Fruit fly (Drosophila melanogaster): ENCODE data around the gene SdhD.
A peak's percentile ranks its signal among the peaks of the same experiment; 100 is the strongest.

Gene SdhD

dm6 chr3R:23721525-23721924 lies 38.9 kb downstream of the SdhD start, which contains the start of gene CG10232:
TSS of gene CG10232 (minus strand) at chr3R:23721625.
- no peak for TF ChIP-seq CrebA (GFP tag; optimal IDR thresholded peaks at IDR 0.05; ENCODE audit: borderline replicate concordance)
- TF ChIP-seq Jra (GFP tag; optimal IDR thresholded peaks at IDR 0.05), result no peak
- TF ChIP-seq h (GFP tag; optimal IDR thresholded peaks at IDR 0.05), result no peak
- no peak for TF ChIP-seq Hr83 (GFP tag; optimal IDR thresholded peaks at IDR 0.05; ENCODE audit: poor library complexity, severe bottlenecking)
- no peak for TF ChIP-seq Dfd (GFP tag; optimal IDR thresholded peaks at IDR 0.05)
- no peak for TF ChIP-seq usp (GFP tag; optimal IDR thresholded peaks at IDR 0.05)
- TF ChIP-seq N (GFP tag; optimal IDR thresholded peaks at IDR 0.05), result no peak
- TF ChIP-seq HLH106 (tag; optimal IDR thresholded peaks at IDR 0.05), result no peak
- no peak for TF ChIP-seq CG9705 (GFP tag; optimal IDR thresholded peaks at IDR 0.05)
- no peak for TF ChIP-seq rgr (GFP tag; optimal IDR thresholded peaks at IDR 0.05)
- TF ChIP-seq sage (GFP tag; optimal IDR thresholded peaks at IDR 0.05), result no peak
- no peak for TF ChIP-seq Sp1 (GFP tag; optimal IDR thresholded peaks at IDR 0.05)
- TF ChIP-seq jim (GFP tag; optimal IDR thresholded peaks at IDR 0.05), result no peak
- TF ChIP-seq tai (GFP tag; optimal IDR thresholded peaks at IDR 0.05), result no peak
- TF ChIP-seq Hr78 (GFP tag; optimal IDR thresholded peaks at IDR 0.05), result no peak
- no peak for TF ChIP-seq woc (GFP tag; optimal IDR thresholded peaks at IDR 0.05)
- no peak for TF ChIP-seq Vsx2 (GFP tag; optimal IDR thresholded peaks at IDR 0.05; ENCODE audit: partially characterized antibody)
- TF ChIP-seq Hnf4 (GFP tag; optimal IDR thresholded peaks at IDR 0.05), result no peak

dm6 chr3R:23718297-23718941 lies 42.0 kb downstream of the SdhD start, which contains the start of gene nau:
TSS of gene nau (minus strand) at chr3R:23718357.
- TF ChIP-seq woc (GFP tag; optimal IDR thresholded peaks at IDR 0.05) (no peak), pan (optimal IDR thresholded peaks at IDR 0.05) (no peak), psq (GFP tag; optimal IDR thresholded peaks at IDR 0.05) (no peak), tai (GFP tag; optimal IDR thresholded peaks at IDR 0.05) (no peak), foxo (GFP tag; optimal IDR thresholded peaks at IDR 0.05) (no peak), Hnf4 (GFP tag; optimal IDR thresholded peaks at IDR 0.05) (no peak), lola (GFP tag; optimal IDR thresholded peaks at IDR 0.05) (no peak), jim (GFP tag; optimal IDR thresholded peaks at IDR 0.05) (no peak), sage (GFP tag; optimal IDR thresholded peaks at IDR 0.05) (no peak), Mio (GFP tag; optimal IDR thresholded peaks at IDR 0.05) (no peak)

dm6 chr3R:23714852-23715251 lies 45.5 kb downstream of the SdhD start:
- TF ChIP-seq Mio (GFP tag; optimal IDR thresholded peaks at IDR 0.05) (no peak), dsf (GFP tag; optimal IDR thresholded peaks at IDR 0.05; ENCODE audit: borderline replicate concordance) (no peak), ey (GFP tag; optimal IDR thresholded peaks at IDR 0.05) (no peak), br (GFP tag; optimal IDR thresholded peaks at IDR 0.05) (no peak), h (GFP tag; optimal IDR thresholded peaks at IDR 0.05) (no peak), CrebA (GFP tag; optimal IDR thresholded peaks at IDR 0.05; ENCODE audit: borderline replicate concordance) (peak; percentile 84), foxo (GFP tag; optimal IDR thresholded peaks at IDR 0.05) (no peak)

- peak; percentile 22 for TF ChIP-seq Rel (GFP tag; optimal IDR thresholded peaks at IDR 0.05)
- TF ChIP-seq Rel (tag; optimal IDR thresholded peaks at IDR 0.05), result peak; percentile 21
- no peak for TF ChIP-seq dl (GFP tag; optimal IDR thresholded peaks at IDR 0.05; ENCODE audit: insufficient read depth in 1 of 2, partially characterized antibody in 2 of 2)
- TF ChIP-seq Dif (GFP tag; optimal IDR thresholded peaks at IDR 0.05; ENCODE audit: partially characterized antibody), result no peak
- peak; percentile 61 for TF ChIP-seq CG32264 (GFP tag; optimal IDR thresholded peaks at IDR 0.05)
- peak; percentile 76 for TF ChIP-seq psq (GFP tag; optimal IDR thresholded peaks at IDR 0.05)
- TF ChIP-seq woc (GFP tag; optimal IDR thresholded peaks at IDR 0.05), result peak; percentile 65
- TF ChIP-seq HLH106 (tag; optimal IDR thresholded peaks at IDR 0.05), result peak; percentile 78
- no peak for TF ChIP-seq Dfd (GFP tag; optimal IDR thresholded peaks at IDR 0.05)
- peak; percentile 86 for TF ChIP-seq ey (GFP tag; optimal IDR thresholded peaks at IDR 0.05)
- peak; percentile 10 for TF ChIP-seq Mio (GFP tag; optimal IDR thresholded peaks at IDR 0.05)
- no peak for TF ChIP-seq Vsx2 (GFP tag; optimal IDR thresholded peaks at IDR 0.05; ENCODE audit: partially characterized antibody)
- TF ChIP-seq Sp1 (GFP tag; optimal IDR thresholded peaks at IDR 0.05), result peak; percentile 86
- TF ChIP-seq lola (GFP tag; optimal IDR thresholded peaks at IDR 0.05), result no peak
- TF ChIP-seq brk (GFP tag; optimal IDR thresholded peaks at IDR 0.05), result peak; percentile 72
- TF ChIP-seq foxo (GFP tag; optimal IDR thresholded peaks at IDR 0.05), result peak; percentile 55 to 88
- peak; percentile 75 for TF ChIP-seq dmrt93B (GFP tag; optimal IDR thresholded peaks at IDR 0.05)
- peak; percentile 45 for TF ChIP-seq sv (GFP tag; optimal IDR thresholded peaks at IDR 0.05)
- TF ChIP-seq fru (GFP tag; optimal IDR thresholded peaks at IDR 0.05), result peak; percentile 87
- no peak for TF ChIP-seq Abd-B (GFP tag; optimal IDR thresholded peaks at IDR 0.05)
- peak; percentile 90 for TF ChIP-seq br (GFP tag; optimal IDR thresholded peaks at IDR 0.05)
- peak; percentile 83 for TF ChIP-seq Jra (GFP tag; optimal IDR thresholded peaks at IDR 0.05)
- TF ChIP-seq h (GFP tag; optimal IDR thresholded peaks at IDR 0.05), result peak; percentile 90
- peak; percentile 91 for TF ChIP-seq Hnf4 (GFP tag; optimal IDR thresholded peaks at IDR 0.05)
- TF ChIP-seq CG9705 (GFP tag; optimal IDR thresholded peaks at IDR 0.05), result peak; percentile 74
- TF ChIP-seq N (GFP tag; optimal IDR thresholded peaks at IDR 0.05), result no peak
- TF ChIP-seq pan (optimal IDR thresholded peaks at IDR 0.05), result no peak
- no peak for TF ChIP-seq Hr83 (GFP tag; optimal IDR thresholded peaks at IDR 0.05; ENCODE audit: poor library complexity, severe bottlenecking)
- no peak for TF ChIP-seq Myc (optimal IDR thresholded peaks at IDR 0.05)
- no peak for TF ChIP-seq Hr78 (GFP tag; optimal IDR thresholded peaks at IDR 0.05)
- TF ChIP-seq tai (GFP tag; optimal IDR thresholded peaks at IDR 0.05), result peak; percentile 76
- TF ChIP-seq CrebA (GFP tag; optimal IDR thresholded peaks at IDR 0.05; ENCODE audit: borderline replicate concordance), result no peak
- TF ChIP-seq dsf (GFP tag; optimal IDR thresholded peaks at IDR 0.05; ENCODE audit: borderline replicate concordance), result peak; percentile 37
- no peak for TF ChIP-seq usp (GFP tag; optimal IDR thresholded peaks at IDR 0.05)
- TF ChIP-seq GATAd (GFP tag; optimal IDR thresholded peaks at IDR 0.05), result no peak
- TF ChIP-seq rgr (GFP tag; optimal IDR thresholded peaks at IDR 0.05), result peak; percentile 87
- TF ChIP-seq jim (GFP tag; optimal IDR thresholded peaks at IDR 0.05), result no peak
- TF ChIP-seq sage (GFP tag; optimal IDR thresholded peaks at IDR 0.05), result peak; percentile 65
Measured at dm6 chr3R:23713901-23714300, 46.5 kb downstream of the SdhD start.

Measured in whole organism, wandering third instar larva.